Fruit fly (Drosophila melanogaster) whole organism, pupa: ENCODE results near the gene Phb1.
A peak's percentile ranks its signal among the peaks of the same experiment; 100 is the strongest.

Source experiments
- CG10348 ChIP-seq: fragments of 200-800 bp; sonication (Bioruptor generic); IDR thresholded peaks from 2 replicates; pipeline ENCODE4 v1.3.6; 2022; ENCODE audit warnings: missing biosample characterization, missing genetic modification characterization
- CG12605 ChIP-seq: fragments of 200-800 bp; sonication (Bioruptor generic); IDR thresholded peaks from 2 replicates; pipeline ENCODE4 v1.3.6; 2022; ENCODE audit warnings: missing biosample characterization, missing genetic modification characterization
- CG17806 ChIP-seq: fragments of 200-800 bp; sonication (Bioruptor generic); optimal IDR thresholded peaks from 2 replicates; lab custom pipeline; 2018; ENCODE audit warnings: missing biosample characterization, mild to moderate bottlenecking, missing genetic modification characterization, moderate library complexity
- CG32121 ChIP-seq: fragments of 200-800 bp; sonication (Bioruptor generic); IDR thresholded peaks from 2 replicates; pipeline ENCODE4 v1.3.6; 2022; ENCODE audit warnings: missing biosample characterization, missing genetic modification characterization
- CG34367 ChIP-seq: fragments of 200-800 bp; sonication (Bioruptor generic); optimal IDR thresholded peaks from 2 replicates; lab custom pipeline; 2018; ENCODE audit warnings: missing biosample characterization, mild to moderate bottlenecking, missing genetic modification characterization
- CG8159 ChIP-seq: fragments of 200-800 bp; sonication (Bioruptor generic); optimal IDR thresholded peaks from 3 replicates; lab custom pipeline; 2018; ENCODE audit warnings: missing biosample characterization, mild to moderate bottlenecking, missing genetic modification characterization, moderate library complexity
- CG8301 ChIP-seq: fragments of 200-800 bp; sonication (Bioruptor generic); optimal IDR thresholded peaks from 2 replicates; lab custom pipeline; 2018; ENCODE audit warnings: missing biosample characterization, mild to moderate bottlenecking, missing genetic modification characterization
- D1 ChIP-seq: fragments of 200-800 bp; sonication (Bioruptor generic); optimal IDR thresholded peaks from 2 replicates; lab custom pipeline; 2018; ENCODE audit warnings: missing biosample characterization, mild to moderate bottlenecking, missing genetic modification characterization, moderate library complexity
- EcR ChIP-seq: fragments of 200-800 bp; sonication (Bioruptor generic); optimal IDR thresholded peaks from 3 replicates; lab custom pipeline; 2019; ENCODE audit warnings: missing biosample characterization, missing genetic modification characterization, mild to moderate bottlenecking, moderate library complexity, missing genetic modification reagents
- Snoo ChIP-seq: fragments of 200-800 bp; sonication (Bioruptor generic); optimal IDR thresholded peaks from 3 replicates; lab custom pipeline; 2017; ENCODE audit warnings: missing biosample characterization, mild to moderate bottlenecking, missing genetic modification characterization, inconsistent platforms
- fd96Ca ChIP-seq: fragments of 200-800 bp; sonication (Bioruptor generic); IDR thresholded peaks from 3 replicates; pipeline ENCODE4 v1.3.6; 2022; ENCODE audit warnings: missing biosample characterization, missing genetic modification characterization
- gl ChIP-seq: fragments of 200-800 bp; sonication (Bioruptor generic); optimal IDR thresholded peaks from 2 replicates; lab custom pipeline; 2018; ENCODE audit warnings: missing biosample characterization, mild to moderate bottlenecking, missing genetic modification characterization
- rn ChIP-seq: fragments of 200-800 bp; sonication (Bioruptor generic); IDR thresholded peaks from 2 replicates; pipeline ENCODE4 v1.3.6; 2022; ENCODE audit warnings: missing biosample characterization, missing genetic modification characterization

DNA sequence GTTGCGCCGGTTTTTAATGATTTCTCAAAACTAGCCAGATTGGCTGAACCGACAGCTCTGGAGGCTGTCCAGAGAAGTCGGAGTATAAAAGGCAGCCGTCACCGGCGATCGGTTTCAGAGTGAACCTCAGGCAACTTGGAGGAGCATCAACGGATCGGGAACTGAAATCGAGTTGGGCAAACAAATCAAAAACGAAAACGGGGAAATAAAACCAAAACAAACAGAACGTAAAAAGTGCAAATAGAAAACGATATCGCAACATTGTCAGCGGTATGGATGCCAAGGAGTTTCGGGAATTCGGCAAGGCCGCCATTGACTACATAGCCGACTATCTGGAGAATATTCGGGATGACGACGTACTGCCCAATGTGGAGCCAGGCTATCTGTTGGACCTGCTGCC is 11.9 kb downstream of the Phb1 start:
- TF ChIP-seq EcR (GFP tag; lab: Kevin White, UChicago) = no peak
- no peak for TF ChIP-seq CG17806
- no peak for TF ChIP-seq CG8301 (tag; lab: Kevin White, UChicago)
- TF ChIP-seq CG12605 (GFP tag; lab: Robert Waterston, UW) = no peak
- TF ChIP-seq rn = no peak
- no peak for TF ChIP-seq CG10348 (GFP tag; lab: Robert Waterston, UW)
- TF ChIP-seq CG8159 (tag; lab: Kevin White, UChicago) = no peak
- peak; percentile 10 for TF ChIP-seq CG34367 (tag; lab: Kevin White, UChicago)
- TF ChIP-seq gl (tag; lab: Kevin White, UChicago) = no peak
- TF ChIP-seq D1 (tag; lab: Kevin White, UChicago) = no peak
- no peak for TF ChIP-seq fd96Ca (GFP tag; lab: Robert Waterston, UW)
- no peak for TF ChIP-seq Snoo (tag; lab: Kevin White, UChicago)
- TF ChIP-seq CG32121 = no peak
